Fruit fly (Drosophila melanogaster) Kc167 (cell line): ENCODE results near the gene CG18788.

Experiments used
- Myc ChIP-seq: fragments of >200 bp; optimal IDR thresholded peaks from 2 replicates; lab custom pipeline; 2017; ENCODE audit warnings: missing external identifiers
- Sin3A ChIP-seq: fragments of >200 bp; optimal IDR thresholded peaks from 2 replicates; lab custom pipeline; 2018; ENCODE audit warnings: missing external identifiers
- h ChIP-seq: fragments of >200 bp; optimal IDR thresholded peaks from 3 replicates; lab custom pipeline; 2018; ENCODE audit warnings: missing external identifiers
- insv ChIP-seq: fragments of >200 bp; optimal IDR thresholded peaks from 3 replicates; lab custom pipeline; 2018; ENCODE audit warnings: missing external identifiers
- psq ChIP-seq: fragments of >200 bp; optimal IDR thresholded peaks from 2 replicates; lab custom pipeline; 2017; ENCODE audit warnings: missing external identifiers
- ttk ChIP-seq: sonication (Bioruptor generic); optimal IDR thresholded peaks from 2 replicates; lab custom pipeline; 2017; ENCODE audit warnings: missing external identifiers

The CG18788 gene

dm6 chr2L:12055837-12056388, 21.9 kb downstream of the CG18788 start, which contains the start of the genes JhI-21, RpL7-like and CG34164:
Gene JhI-21, minus strand, starts transcription at chr2L:12056042.
Gene RpL7-like, plus strand, starts transcription at chr2L:12056326.
Gene CG34164, plus strand, starts transcription at chr2L:12056348.
- no peak for TF ChIP-seq psq
- TF ChIP-seq Myc (lab: Kevin White, UChicago) = no peak
- no peak for TF ChIP-seq ttk
- no peak for TF ChIP-seq insv
- TF ChIP-seq Sin3A = no peak
- TF ChIP-seq h (lab: Kevin White, UChicago) = no peak

dm6 chr2L:12063035-12063434, 29.0 kb downstream of the CG18788 start, which contains the start of gene Rab3-GAP:
Gene Rab3-GAP, minus strand, starts transcription at chr2L:12063184.
- no peak for TF ChIP-seq insv
- TF ChIP-seq ttk = no peak
- no peak for TF ChIP-seq Sin3A
- TF ChIP-seq Myc (lab: Kevin White, UChicago) = no peak
- no peak for TF ChIP-seq psq
- TF ChIP-seq h (lab: Kevin White, UChicago) = no peak

- no peak for TF ChIP-seq Myc (lab: Kevin White, UChicago)
- no peak for TF ChIP-seq ttk
- no peak for TF ChIP-seq h (lab: Kevin White, UChicago)
- no peak for TF ChIP-seq insv
- TF ChIP-seq Sin3A = no peak
These were observed 31.8 kb downstream of the CG18788 start for dm6 chr2L:12065683-12066386.

DNA sequence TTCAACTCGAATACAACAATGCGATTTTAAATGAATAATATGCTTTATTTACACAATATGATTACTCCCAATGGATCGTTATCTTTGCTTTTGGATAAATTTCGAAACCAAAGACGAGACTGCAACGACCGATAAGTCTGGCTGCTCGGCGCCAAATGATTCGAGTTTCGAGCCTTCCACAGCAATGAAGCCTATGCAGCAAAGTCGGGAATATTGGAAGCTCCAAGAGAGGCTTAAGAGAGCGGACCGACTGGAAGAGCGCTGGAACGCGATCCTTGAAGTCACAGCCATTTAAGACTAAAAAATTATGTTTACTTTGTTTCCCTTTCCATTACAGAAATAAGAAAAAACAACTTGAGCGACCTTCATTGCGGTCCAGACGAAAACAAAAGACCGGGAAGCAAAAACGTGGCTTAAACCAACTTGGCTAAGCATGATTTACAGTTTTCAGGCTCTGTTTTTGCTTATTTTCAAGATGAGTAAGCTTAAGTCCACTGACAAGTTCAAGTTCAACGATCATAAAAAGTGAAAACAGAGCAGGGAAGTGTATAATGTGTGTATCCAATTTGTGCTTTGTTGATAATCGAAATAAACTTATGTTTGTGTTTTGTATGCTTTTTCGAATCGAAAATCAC, 32.7 kb downstream of the CG18788 start, which contains the start of gene firl:
Gene firl, minus strand, starts transcription at position 159 of the 635 bp plus-strand sequence.
- TF ChIP-seq Myc (lab: Kevin White, UChicago) = no peak
- no peak for TF ChIP-seq h (lab: Kevin White, UChicago)
- TF ChIP-seq Sin3A = no peak

DNA sequence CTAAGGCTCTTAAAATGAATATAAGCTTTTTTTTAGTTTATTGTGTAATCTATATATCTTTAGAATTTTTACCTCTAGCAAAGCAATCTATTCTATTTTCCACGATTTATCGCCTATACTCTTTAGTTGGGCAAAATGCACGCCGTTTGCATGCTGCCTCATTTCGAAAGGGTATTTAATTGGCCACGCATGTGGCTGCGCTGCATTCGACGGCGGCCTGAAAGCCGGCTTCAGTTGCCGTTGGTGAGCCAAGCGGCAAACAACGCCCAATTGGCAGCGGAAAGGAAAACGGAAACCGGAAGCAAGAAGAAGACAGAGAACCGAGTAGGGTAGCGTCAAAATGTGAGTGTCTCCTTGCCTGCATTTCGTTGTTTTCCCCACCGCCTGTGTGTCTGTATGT, 41.9 kb downstream of the CG18788 start, which contains the start of gene CG14947:
Gene CG14947, plus strand, starts transcription at position 251 of the 400 bp plus-strand sequence.
- TF ChIP-seq Myc (lab: Kevin White, UChicago) = no peak
- no peak for TF ChIP-seq psq
- TF ChIP-seq Sin3A = no peak
- TF ChIP-seq h (lab: Kevin White, UChicago) = no peak
- no peak for TF ChIP-seq insv
- no peak for TF ChIP-seq ttk

DNA sequence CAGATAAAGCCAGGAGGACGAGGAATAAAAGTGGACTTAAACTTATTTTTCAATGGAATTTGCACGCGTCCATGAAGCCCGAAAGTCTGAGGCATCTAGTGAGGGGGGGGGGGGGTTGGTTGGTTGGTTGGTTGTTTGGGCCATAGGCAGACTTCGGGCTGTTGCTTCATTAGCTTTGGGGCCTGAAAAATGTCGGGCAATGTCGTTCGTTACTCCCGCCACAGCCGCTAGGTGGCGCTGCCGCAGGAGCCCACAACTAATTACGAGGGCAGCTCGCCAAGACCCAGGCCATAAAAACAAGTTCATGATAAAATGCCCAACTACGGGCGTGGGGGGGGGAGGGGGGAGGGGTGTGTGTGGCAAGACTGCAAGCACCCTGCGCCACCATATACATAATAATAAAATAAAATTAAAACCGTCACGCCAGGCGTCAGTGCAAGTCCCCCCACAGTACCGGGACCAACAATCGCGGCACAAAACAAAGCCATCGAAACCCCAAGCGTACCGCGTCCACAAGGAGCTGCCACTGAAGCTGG, 44.2 kb downstream of the CG18788 start:
- no peak for TF ChIP-seq Sin3A
- TF ChIP-seq psq = no peak
- TF ChIP-seq h (lab: Kevin White, UChicago) = no peak
- TF ChIP-seq Myc (lab: Kevin White, UChicago) = no peak
- TF ChIP-seq insv = no peak

DNA sequence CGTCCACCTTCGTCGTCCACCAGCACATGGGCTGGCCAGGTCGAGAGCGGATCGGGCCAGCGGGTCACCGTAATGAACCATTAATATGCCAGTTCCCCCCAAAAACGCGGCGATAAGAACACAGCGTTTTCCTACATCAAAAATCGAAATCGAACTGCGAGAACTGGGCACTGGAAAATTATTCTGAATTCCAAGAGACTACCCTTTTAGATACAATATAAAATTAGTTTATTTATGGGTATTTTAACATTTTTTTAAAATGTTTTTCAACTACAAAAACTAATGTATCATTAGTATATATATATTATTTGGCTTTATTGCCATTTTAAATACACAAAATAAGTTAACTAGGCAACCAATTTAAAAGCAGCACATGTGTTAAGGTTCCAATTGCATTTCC, 44.7 kb downstream of the CG18788 start:
- TF ChIP-seq insv (no peak), ttk (no peak), psq (no peak), Myc (lab: Kevin White, UChicago) (no peak)

dm6 chr2L:12079827-12080381, 45.9 kb downstream of the CG18788 start:
- TF ChIP-seq Sin3A (no peak), Myc (lab: Kevin White, UChicago) (no peak), insv (no peak), ttk (no peak), psq (no peak), h (lab: Kevin White, UChicago) (no peak)

- no peak for TF ChIP-seq Sin3A
- no peak for TF ChIP-seq Myc (lab: Kevin White, UChicago)
- TF ChIP-seq psq = no peak
- TF ChIP-seq ttk = no peak
- no peak for TF ChIP-seq insv
- no peak for TF ChIP-seq h (lab: Kevin White, UChicago)
These were observed 47.2 kb downstream of the CG18788 start for dm6 chr2L:12081118-12081665.

dm6 chr2L:12085010-12085409, 51.0 kb downstream of the CG18788 start:
- TF ChIP-seq psq (no peak), Myc (lab: Kevin White, UChicago) (no peak), Sin3A (no peak)
